Worm (Caenorhabditis elegans) whole organism, young adult: ENCODE results near the gene F35E8.1.

Experiments
- F23B12.7 ChIP-seq: sonication (generic microtip); optimal IDR thresholded peaks from 2 replicates; lab custom pipeline; 2017; ENCODE audit warnings: missing genetic modification characterization, mild to moderate bottlenecking, missing compliant biosample characterization, antibody characterized with exemption, moderate library complexity; ENCODE audit not compliant: insufficient read depth
- attf-3 ChIP-seq: fragments of 200-800 bp; sonication (Bioruptor generic); conservative IDR thresholded peaks from 2 replicates; pipeline ENCODE4 v1.3.6; 2022; ENCODE audit warnings: missing genetic modification reagents, missing genetic modification characterization, missing compliant biosample characterization
- ceh-100 ChIP-seq: fragments of 200-800 bp; sonication (Bioruptor generic); IDR thresholded peaks from 2 replicates; pipeline ENCODE4 v1.3.6; 2022; ENCODE audit warnings: missing genetic modification reagents, missing genetic modification characterization, missing compliant biosample characterization
- him-1 ChIP-seq: sonication (generic microtip); optimal IDR thresholded peaks from 2 replicates; lab custom pipeline; 2016; ENCODE audit warnings: missing genotype, missing genetic modification reagents, missing genetic modification characterization, missing compliant biosample characterization
- lin-54 ChIP-seq: fragments of 200-800 bp; sonication (Bioruptor generic); optimal IDR thresholded peaks from 2 replicates; lab custom pipeline; 2018; ENCODE audit warnings: mild to moderate bottlenecking, missing genetic modification characterization, missing compliant biosample characterization
- nfya-2 ChIP-seq: fragments of 200-800 bp; sonication (Bioruptor generic); IDR thresholded peaks from 2 replicates; pipeline ENCODE4 v1.3.6; 2022; ENCODE audit warnings: missing genetic modification reagents, missing genetic modification characterization, missing compliant biosample characterization
- zim-3 ChIP-seq: sonication (generic microtip); optimal IDR thresholded peaks from 2 replicates; lab custom pipeline; 2017; ENCODE audit warnings: mild to moderate bottlenecking, missing genetic modification characterization, moderate library complexity, missing compliant biosample characterization

DNA sequence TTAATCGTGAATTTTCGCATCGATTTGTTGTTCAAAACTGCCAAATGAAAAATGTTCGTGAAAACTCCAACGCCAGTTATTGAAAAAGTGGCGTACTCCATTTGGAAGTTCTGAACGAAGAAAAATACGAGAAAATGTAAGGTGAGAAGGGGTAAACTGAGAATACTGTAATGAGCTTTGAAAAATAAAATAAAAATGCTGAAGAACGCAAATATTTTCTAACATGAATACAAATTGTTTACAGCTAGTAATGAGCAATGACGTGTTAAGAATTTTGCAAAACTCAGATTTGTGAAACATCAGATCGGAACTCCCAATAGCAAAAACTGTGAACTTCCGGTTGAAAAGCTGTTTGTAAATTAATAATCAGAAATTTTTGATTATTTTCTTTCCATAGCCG is 27.0 kb upstream of the F35E8.1 start, which contains the start of gene srw-26:
- TF ChIP-seq ceh-100 (GFP tag; lab: Robert Waterston, UW) (no peak), zim-3 (no peak), lin-54 (GFP tag; lab: Kevin White, UChicago) (no peak), attf-3 (no peak), nfya-2 (GFP tag; lab: Robert Waterston, UW) (no peak), him-1 (tag; lab: Kevin White, UChicago) (no peak), F23B12.7 (no peak)
